Worm (Caenorhabditis elegans) whole organism, L2 larva: Measurements from ENCODE around the gene dhs-31.

Experiments used
- alr-1 ChIP-seq: fragments of 150-350 bp; optimal IDR thresholded peaks from 2 replicates; lab custom pipeline; 2014; ENCODE audit warnings: missing biosample characterization, missing genetic modification characterization
- aly-2 ChIP-seq: fragments of 150-350 bp; optimal IDR thresholded peaks from 2 replicates; lab custom pipeline; 2014; ENCODE audit warnings: missing biosample characterization, missing genetic modification characterization
- ama-1 ChIP-seq: fragments of 150-350 bp; optimal IDR thresholded peaks from 2 replicates; lab custom pipeline; 2018; ENCODE audit warnings: inconsistent platforms
- fos-1 ChIP-seq: fragments of 150-350 bp; optimal IDR thresholded peaks from 2 replicates; lab custom pipeline; 2014; ENCODE audit warnings: missing biosample characterization, missing genetic modification characterization
- lin-11 ChIP-seq: fragments of 150-350 bp; sonication (generic microtip); optimal IDR thresholded peaks from 2 replicates; lab custom pipeline; 2014; ENCODE audit warnings: missing biosample characterization, missing genetic modification characterization, inconsistent platforms, mixed read lengths
- lin-13 ChIP-seq: fragments of 150-350 bp; optimal IDR thresholded peaks from 2 replicates; lab custom pipeline; 2014; ENCODE audit warnings: missing biosample characterization, missing genetic modification reagents, missing genetic modification characterization
- mab-5 ChIP-seq: fragments of 150-350 bp; optimal IDR thresholded peaks from 2 replicates; lab custom pipeline; 2014; ENCODE audit warnings: missing biosample characterization, missing genetic modification characterization
- nhr-12 ChIP-seq: fragments of 150-350 bp; optimal IDR thresholded peaks from 2 replicates; lab custom pipeline; 2014; ENCODE audit warnings: missing biosample characterization, missing genetic modification characterization
- skn-1 ChIP-seq: sonication (generic microtip); optimal IDR thresholded peaks from 2 replicates; lab custom pipeline; 2017; ENCODE audit warnings: missing biosample characterization, missing genetic modification characterization
- sma-3 ChIP-seq: sonication (generic microtip); optimal IDR thresholded peaks from 2 replicates; lab custom pipeline; 2016; ENCODE audit warnings: missing genetic modification reagents, missing genetic modification characterization, missing compliant biosample characterization
- unc-39 ChIP-seq: fragments of 150-350 bp; optimal IDR thresholded peaks from 2 replicates; lab custom pipeline; 2014; ENCODE audit warnings: missing biosample characterization, missing genetic modification characterization
- ztf-11 ChIP-seq: sonication (generic microtip); optimal IDR thresholded peaks from 2 replicates; lab custom pipeline; 2017; ENCODE audit warnings: missing biosample characterization, missing genetic modification characterization

- no peak for TF ChIP-seq mab-5
- no peak for TF ChIP-seq lin-11 (tag; lab: Kevin White, UChicago)
- TF ChIP-seq skn-1 (tag; lab: Kevin White, UChicago): no peak
- no peak for TF ChIP-seq nhr-12 (tag; lab: Kevin White, UChicago)
- no peak for TF ChIP-seq alr-1
- TF ChIP-seq ztf-11 (tag; lab: Kevin White, UChicago): no peak
- no peak for TF ChIP-seq ama-1 (lab: Kevin White, UChicago)
- no peak for TF ChIP-seq sma-3
- TF ChIP-seq aly-2 (tag; lab: Kevin White, UChicago): no peak
- no peak for TF ChIP-seq fos-1 (tag; lab: Kevin White, UChicago)
- no peak for TF ChIP-seq lin-13
- no peak for TF ChIP-seq unc-39 (tag; lab: Kevin White, UChicago)
Measured at ce11 chrIV:10072527-10072926, 31.8 kb upstream of the dhs-31 start, which contains the start of gene W01B6.3.
